Fruit fly (Drosophila melanogaster): ENCODE data around the gene CG10147.

The CG10147 gene

dm6 chr3L:6457208-6457607 lies 31.0 kb downstream of the CG10147 start:
- TF ChIP-seq CG32121 (GFP tag; IDR thresholded peaks at IDR 0.05) (no peak), CG9948 (tag; optimal IDR thresholded peaks at IDR 0.05) (peak; percentile 10), CG10348 (GFP tag; IDR thresholded peaks at IDR 0.05) (no peak), Ets98B (GFP tag; IDR thresholded peaks at IDR 0.05) (no peak), CG14655 (GFP tag; optimal IDR thresholded peaks at IDR 0.05) (peak; percentile 11), rn (GFP tag; IDR thresholded peaks at IDR 0.05) (no peak), CG17806 (tag; optimal IDR thresholded peaks at IDR 0.05) (no peak), CG8301 (tag; optimal IDR thresholded peaks at IDR 0.05) (no peak), CG8159 (tag; optimal IDR thresholded peaks at IDR 0.05) (no peak), Pif1A (GFP tag; optimal IDR thresholded peaks at IDR 0.05) (peak; percentile 47), D1 (tag; optimal IDR thresholded peaks at IDR 0.05) (no peak), Pif1B (GFP tag; optimal IDR thresholded peaks at IDR 0.05) (peak; percentile 11), CG15710 (tag; optimal IDR thresholded peaks at IDR 0.05) (no peak), CG34367 (tag; optimal IDR thresholded peaks at IDR 0.05) (peak; percentile 23), CG4496 (GFP tag; IDR thresholded peaks at IDR 0.05) (peak; percentile 32; the same call in 1 of the 3 replicates), fd96Ca (GFP tag; IDR thresholded peaks at IDR 0.05) (peak; percentile 39; the same call in 1 of the 3 replicates)

dm6 chr3L:6455383-6455782 lies 32.8 kb downstream of the CG10147 start:
- TF ChIP-seq CG17806 (tag; optimal IDR thresholded peaks at IDR 0.05) (peak; percentile 17), CG14655 (GFP tag; optimal IDR thresholded peaks at IDR 0.05) (peak; percentile 17), CG8159 (tag; optimal IDR thresholded peaks at IDR 0.05) (peak; percentile 13), CG15710 (tag; optimal IDR thresholded peaks at IDR 0.05) (no peak), CG9948 (tag; optimal IDR thresholded peaks at IDR 0.05) (no peak), CG8301 (tag; optimal IDR thresholded peaks at IDR 0.05) (peak; percentile 3)

dm6 chr3L:6453482-6453881 lies 34.7 kb downstream of the CG10147 start:
- no peak for TF ChIP-seq Snoo (tag; optimal IDR thresholded peaks at IDR 0.05)
- no peak for TF ChIP-seq CG4496 (GFP tag; IDR thresholded peaks at IDR 0.05)
- TF ChIP-seq Pif1B (GFP tag; optimal IDR thresholded peaks at IDR 0.05): no peak
- TF ChIP-seq gl (tag; optimal IDR thresholded peaks at IDR 0.05): no peak
- TF ChIP-seq CG8301 (tag; optimal IDR thresholded peaks at IDR 0.05): peak; percentile 27
- no peak for TF ChIP-seq rn (GFP tag; IDR thresholded peaks at IDR 0.05)
- no peak for TF ChIP-seq EcR (GFP tag; optimal IDR thresholded peaks at IDR 0.05)
- no peak for TF ChIP-seq CG32121 (GFP tag; IDR thresholded peaks at IDR 0.05)
- TF ChIP-seq CG10348 (GFP tag; IDR thresholded peaks at IDR 0.05): no peak
- TF ChIP-seq Ets98B (GFP tag; IDR thresholded peaks at IDR 0.05): peak; percentile 43; the same call in 1 of the 2 replicates
- no peak for TF ChIP-seq CG15710 (tag; optimal IDR thresholded peaks at IDR 0.05)
- TF ChIP-seq Pif1A (GFP tag; optimal IDR thresholded peaks at IDR 0.05): no peak
- TF ChIP-seq CG9948 (tag; optimal IDR thresholded peaks at IDR 0.05): no peak
- no peak for TF ChIP-seq CG8159 (tag; optimal IDR thresholded peaks at IDR 0.05)
- no peak for TF ChIP-seq CG17806 (tag; optimal IDR thresholded peaks at IDR 0.05)
- TF ChIP-seq CG14655 (GFP tag; optimal IDR thresholded peaks at IDR 0.05): peak; percentile 19
- TF ChIP-seq CG34367 (tag; optimal IDR thresholded peaks at IDR 0.05): no peak
- no peak for TF ChIP-seq fd96Ca (GFP tag; IDR thresholded peaks at IDR 0.05)
- no peak for TF ChIP-seq CG12605 (GFP tag; IDR thresholded peaks at IDR 0.05)
- TF ChIP-seq D1 (tag; optimal IDR thresholded peaks at IDR 0.05): no peak
- TF ChIP-seq CG13204 (GFP tag; optimal IDR thresholded peaks at IDR 0.05): no peak

dm6 chr3L:6452347-6452746 lies 35.9 kb downstream of the CG10147 start:
- TF ChIP-seq CG17806 (tag; optimal IDR thresholded peaks at IDR 0.05) (no peak), Pif1B (GFP tag; optimal IDR thresholded peaks at IDR 0.05) (no peak), Ets98B (GFP tag; IDR thresholded peaks at IDR 0.05) (no peak), CG12605 (GFP tag; IDR thresholded peaks at IDR 0.05) (no peak), EcR (GFP tag; optimal IDR thresholded peaks at IDR 0.05) (no peak), Pif1A (GFP tag; optimal IDR thresholded peaks at IDR 0.05) (no peak)

dm6 chr3L:6451572-6451971 lies 36.7 kb downstream of the CG10147 start:
- TF ChIP-seq CG9948 (tag; optimal IDR thresholded peaks at IDR 0.05): no peak
- no peak for TF ChIP-seq CG8301 (tag; optimal IDR thresholded peaks at IDR 0.05)
- no peak for TF ChIP-seq CG32121 (GFP tag; IDR thresholded peaks at IDR 0.05)
- no peak for TF ChIP-seq CG4496 (GFP tag; IDR thresholded peaks at IDR 0.05)
- TF ChIP-seq CG13204 (GFP tag; optimal IDR thresholded peaks at IDR 0.05): no peak
- TF ChIP-seq CG34367 (tag; optimal IDR thresholded peaks at IDR 0.05): no peak
- TF ChIP-seq Ets98B (GFP tag; IDR thresholded peaks at IDR 0.05): no peak
- no peak for TF ChIP-seq Pif1A (GFP tag; optimal IDR thresholded peaks at IDR 0.05)
- no peak for TF ChIP-seq D1 (tag; optimal IDR thresholded peaks at IDR 0.05)
- TF ChIP-seq rn (GFP tag; IDR thresholded peaks at IDR 0.05): no peak
- TF ChIP-seq EcR (GFP tag; optimal IDR thresholded peaks at IDR 0.05): no peak
- no peak for TF ChIP-seq CG12605 (GFP tag; IDR thresholded peaks at IDR 0.05)
- TF ChIP-seq Snoo (tag; optimal IDR thresholded peaks at IDR 0.05): no peak
- TF ChIP-seq CG8159 (tag; optimal IDR thresholded peaks at IDR 0.05): no peak
- no peak for TF ChIP-seq gl (tag; optimal IDR thresholded peaks at IDR 0.05)
- TF ChIP-seq CG10348 (GFP tag; IDR thresholded peaks at IDR 0.05): no peak
- no peak for TF ChIP-seq CG14655 (GFP tag; optimal IDR thresholded peaks at IDR 0.05)

dm6 chr3L:6449159-6449664 lies 39.0 kb downstream of the CG10147 start:
- TF ChIP-seq CG8159 (tag; optimal IDR thresholded peaks at IDR 0.05) (no peak), CG17806 (tag; optimal IDR thresholded peaks at IDR 0.05) (no peak), CG15710 (tag; optimal IDR thresholded peaks at IDR 0.05) (no peak), gl (tag; optimal IDR thresholded peaks at IDR 0.05) (no peak), CG10348 (GFP tag; IDR thresholded peaks at IDR 0.05) (no peak), CG34367 (tag; optimal IDR thresholded peaks at IDR 0.05) (no peak), EcR (GFP tag; optimal IDR thresholded peaks at IDR 0.05) (no peak), CG13204 (GFP tag; optimal IDR thresholded peaks at IDR 0.05) (no peak), rn (GFP tag; IDR thresholded peaks at IDR 0.05) (no peak), fd96Ca (GFP tag; IDR thresholded peaks at IDR 0.05) (no peak), Snoo (tag; optimal IDR thresholded peaks at IDR 0.05) (no peak), Ets98B (GFP tag; IDR thresholded peaks at IDR 0.05) (no peak), CG14655 (GFP tag; optimal IDR thresholded peaks at IDR 0.05) (no peak), CG4496 (GFP tag; IDR thresholded peaks at IDR 0.05) (no peak), D1 (tag; optimal IDR thresholded peaks at IDR 0.05) (no peak), CG8301 (tag; optimal IDR thresholded peaks at IDR 0.05) (no peak), CG9948 (tag; optimal IDR thresholded peaks at IDR 0.05) (no peak), CG32121 (GFP tag; IDR thresholded peaks at IDR 0.05) (no peak)
